Fruit fly (Drosophila melanogaster) whole organism, adult: Measurements from ENCODE around the gene CG9503.

ENCODE experiments used
- CG11617 ChIP-seq: fragments of 200-800 bp; sonication (Bioruptor generic); optimal IDR thresholded peaks from 2 replicates; lab custom pipeline; 2017; ENCODE audit warnings: mild to moderate bottlenecking, missing biosample characterization, missing genetic modification reagents, missing genetic modification characterization
- CG12768 ChIP-seq: fragments of 200-800 bp; sonication (Bioruptor generic); optimal IDR thresholded peaks from 2 replicates; lab custom pipeline; 2017; ENCODE audit warnings: missing biosample characterization, missing genetic modification characterization, mild to moderate bottlenecking, moderate library complexity, missing genetic modification reagents
- CG14711 ChIP-seq: fragments of 200-800 bp; sonication (Bioruptor generic); optimal IDR thresholded peaks from 2 replicates; lab custom pipeline; 2018; ENCODE audit warnings: missing biosample characterization, mild to moderate bottlenecking, missing genetic modification characterization, moderate library complexity
- CG1620 ChIP-seq: fragments of 200-800 bp; sonication (Bioruptor generic); optimal IDR thresholded peaks from 2 replicates; lab custom pipeline; 2016; ENCODE audit warnings: missing biosample characterization, missing genetic modification characterization
- CG33017 ChIP-seq: fragments of 200-800 bp; sonication (Bioruptor generic); optimal IDR thresholded peaks from 2 replicates; lab custom pipeline; 2018; ENCODE audit warnings: missing biosample characterization, mild to moderate bottlenecking, missing genetic modification characterization, moderate library complexity
- CG5204 ChIP-seq: fragments of 200-800 bp; sonication (Bioruptor generic); optimal IDR thresholded peaks from 2 replicates; lab custom pipeline; 2016; ENCODE audit warnings: missing biosample characterization, missing genetic modification characterization
- CG7045 ChIP-seq: fragments of 200-800 bp; sonication (Bioruptor generic); optimal IDR thresholded peaks from 2 replicates; lab custom pipeline; 2017; ENCODE audit warnings: missing biosample characterization, mild to moderate bottlenecking, missing genetic modification characterization
- CG7101 ChIP-seq: fragments of 200-800 bp; sonication (Bioruptor generic); optimal IDR thresholded peaks from 2 replicates; lab custom pipeline; 2018; ENCODE audit warnings: missing biosample characterization, mild to moderate bottlenecking, missing genetic modification characterization, moderate library complexity
- cic ChIP-seq: fragments of 200-800 bp; sonication (Bioruptor generic); optimal IDR thresholded peaks from 2 replicates; lab custom pipeline; 2017; ENCODE audit warnings: missing biosample characterization, mild to moderate bottlenecking, missing genetic modification characterization, moderate library complexity
- kay ChIP-seq: fragments of 200-800 bp; sonication (Bioruptor generic); peaks from one replicate; lab custom pipeline; 2016; ENCODE audit warnings: missing biosample characterization, missing genetic modification characterization, borderline replicate concordance
- ovo ChIP-seq: fragments of 200-800 bp; sonication (Bioruptor generic); optimal IDR thresholded peaks from 2 replicates; lab custom pipeline; 2016; ENCODE audit warnings: missing biosample characterization, missing genetic modification characterization
- tj ChIP-seq: fragments of 200-800 bp; sonication (Bioruptor generic); optimal IDR thresholded peaks from 3 replicates; lab custom pipeline; 2017; ENCODE audit warnings: missing biosample characterization, mild to moderate bottlenecking, missing genetic modification characterization, moderate library complexity
- toe ChIP-seq: fragments of 200-800 bp; sonication (Bioruptor generic); optimal IDR thresholded peaks from 2 replicates; lab custom pipeline; 2016; ENCODE audit warnings: missing biosample characterization, missing genetic modification characterization

dm6 chrX:14893872-14894271 is 29.4 kb downstream of the CG9503 start:
- TF ChIP-seq CG14711 (tag; lab: Kevin White, UChicago) (no peak), CG33017 (tag; lab: Kevin White, UChicago) (no peak), CG7045 (no peak), cic (GFP tag; lab: Kevin White, UChicago) (no peak), CG1620 (GFP tag; lab: Kevin White, UChicago) (no peak), CG11617 (GFP tag; lab: Kevin White, UChicago) (no peak), CG7101 (no peak), ovo (GFP tag; lab: Kevin White, UChicago) (no peak), CG12768 (GFP tag; lab: Kevin White, UChicago) (no peak), CG5204 (no peak), kay (GFP tag; lab: Kevin White, UChicago) (no peak), tj (GFP tag; lab: Kevin White, UChicago) (no peak), toe (GFP tag; lab: Kevin White, UChicago) (no peak)
